Worm (Caenorhabditis elegans) whole organism, midembryonic: ENCODE measurements around the gene gcy-6.

Experiments
- cog-1 ChIP-seq: sonication (generic microtip); optimal IDR thresholded peaks from 2 replicates; lab custom pipeline; 2016; ENCODE audit warnings: missing genetic modification characterization, missing compliant biosample characterization
- ztf-29 ChIP-seq: fragments of 200-800 bp; sonication (Bioruptor generic); IDR thresholded peaks from 2 replicates; pipeline ENCODE4 v1.3.6; 2022; ENCODE audit warnings: missing genetic modification reagents, missing genetic modification characterization, missing compliant biosample characterization

DNA sequence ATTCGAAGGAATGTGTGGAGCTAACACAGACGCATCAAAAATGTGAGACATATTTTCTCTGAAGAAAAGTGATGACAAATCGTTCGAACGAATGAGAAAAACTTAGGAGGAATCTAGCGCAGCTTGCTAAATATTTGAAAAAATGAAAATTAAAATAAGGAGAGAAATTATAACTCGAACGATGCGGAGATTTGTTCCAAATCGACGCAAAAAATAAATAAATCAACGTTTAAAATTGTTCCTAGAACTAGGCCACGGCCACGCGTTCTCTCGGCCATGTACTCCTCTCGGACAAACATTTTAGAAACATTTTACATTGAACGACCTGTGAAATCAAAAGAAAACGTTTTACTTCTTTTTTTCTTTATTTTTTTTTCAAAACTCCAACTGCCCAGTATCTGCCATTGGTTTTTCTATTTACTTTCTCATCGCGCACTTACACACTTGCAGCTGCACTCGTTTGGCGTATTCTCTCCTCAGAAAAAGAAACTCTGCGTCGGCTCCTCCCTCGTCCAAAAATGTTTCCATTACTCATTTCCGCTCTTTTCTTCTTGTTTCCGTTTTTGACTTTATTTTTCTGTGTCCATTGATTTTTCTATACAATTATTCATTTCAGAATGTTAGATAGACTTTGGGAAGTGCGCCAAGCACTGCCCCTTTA lies 6.4 kb upstream of the gcy-6 start, which contains the start of the genes gna-1 and B0024.13:
- TF ChIP-seq ztf-29 (GFP tag; lab: Robert Waterston, UW) (no peak), cog-1 (tag; lab: Kevin White, UChicago) (no peak)
